Worm (Caenorhabditis elegans) whole organism, L1 larva: ENCODE results near the gene C09B8.8.

Experiments
- C04F5.9 ChIP-seq: sonication (generic microtip); optimal IDR thresholded peaks from 2 replicates; lab custom pipeline; 2016; ENCODE audit warnings: missing genetic modification characterization, missing compliant biosample characterization
- C16A3.4 ChIP-seq: fragments of 150-350 bp; optimal IDR thresholded peaks from 2 replicates; lab custom pipeline; 2014; ENCODE audit warnings: missing biosample characterization, missing genetic modification characterization
- C34B4.2 ChIP-seq: sonication (generic microtip); optimal IDR thresholded peaks from 2 replicates; lab custom pipeline; 2017; ENCODE audit warnings: mild to moderate bottlenecking, missing genetic modification characterization, missing compliant biosample characterization
- Y116A8C.19 ChIP-seq: sonication (generic microtip); optimal IDR thresholded peaks from 2 replicates; lab custom pipeline; 2016; ENCODE audit warnings: missing compliant biosample characterization, missing genetic modification characterization, borderline replicate concordance
- ama-1 ChIP-seq: fragments of 150-350 bp; optimal IDR thresholded peaks from 2 replicates; lab custom pipeline; 2014
- blmp-1 ChIP-seq: fragments of 150-350 bp; optimal IDR thresholded peaks from 2 replicates; lab custom pipeline; 2014; ENCODE audit warnings: missing biosample characterization, missing genetic modification characterization
- ceh-63 ChIP-seq: fragments of 200-800 bp; sonication (Bioruptor generic); optimal IDR thresholded peaks from 2 replicates; lab custom pipeline; 2018; ENCODE audit warnings: mild to moderate bottlenecking, missing genetic modification characterization, missing compliant biosample characterization
- ceh-8 ChIP-seq: fragments of 200-800 bp; sonication (Bioruptor generic); optimal IDR thresholded peaks from 2 replicates; lab custom pipeline; 2018; ENCODE audit warnings: mild to moderate bottlenecking, missing genetic modification characterization, moderate library complexity, missing compliant biosample characterization
- dpl-1 ChIP-seq, 3 experiments: fragments of 150-350 bp in 2 of 3; sonication (generic microtip) in 1 of 3; optimal IDR thresholded peaks; 2 replicates each; lab custom pipeline; 2014 to 2017; ENCODE audit warnings: missing biosample characterization in 3 of 3, missing genetic modification characterization in 3 of 3, missing genetic modification reagents in 3 of 3
- dsc-1 ChIP-seq: sonication (generic microtip); optimal IDR thresholded peaks from 2 replicates; lab custom pipeline; 2016; ENCODE audit warnings: mild to moderate bottlenecking, missing genetic modification characterization, missing compliant biosample characterization
- efl-1 ChIP-seq, 4 experiments: fragments of 150-350 bp; optimal IDR thresholded peaks in 3 of 4; peaks in 1 of 4; 1 replicate in 1 of 4; 2 replicates in 3 of 4; lab custom pipeline; 2014; ENCODE audit warnings: missing biosample characterization in 2 of 4, missing genetic modification characterization in 2 of 4, missing genetic modification reagents in 2 of 4
- elt-3 ChIP-seq, 6 experiments: fragments of 150-350 bp in 1 of 6; sonication (generic microtip); optimal IDR thresholded peaks; 2 replicates each; lab custom pipeline; 2017 to 2018; ENCODE audit warnings: missing biosample characterization in 6 of 6, missing genetic modification characterization in 6 of 6, inconsistent platforms in 1 of 6
- fkh-10 ChIP-seq: sonication (generic microtip); optimal IDR thresholded peaks from 2 replicates; lab custom pipeline; 2017; ENCODE audit warnings: missing biosample characterization, missing genetic modification reagents, missing genetic modification characterization
- fkh-4 ChIP-seq: sonication (generic microtip); optimal IDR thresholded peaks from 2 replicates; lab custom pipeline; 2016; ENCODE audit warnings: missing compliant biosample characterization, missing genetic modification characterization, borderline replicate concordance
- fos-1 ChIP-seq: fragments of 150-350 bp; optimal IDR thresholded peaks from 2 replicates; lab custom pipeline; 2014; ENCODE audit warnings: missing biosample characterization, missing genetic modification characterization
- hlh-17 ChIP-seq: fragments of 200-800 bp; sonication (Bioruptor generic); optimal IDR thresholded peaks from 2 replicates; lab custom pipeline; 2018; ENCODE audit warnings: missing genetic modification characterization, mild to moderate bottlenecking, missing compliant biosample characterization, moderate library complexity, borderline replicate concordance
- hlh-4 ChIP-seq: sonication (generic microtip); optimal IDR thresholded peaks from 2 replicates; lab custom pipeline; 2016; ENCODE audit warnings: mild to moderate bottlenecking, missing genetic modification characterization, missing compliant biosample characterization
- hpl-2 ChIP-seq: fragments of 150-350 bp; optimal IDR thresholded peaks from 2 replicates; lab custom pipeline; 2014; ENCODE audit warnings: missing biosample characterization, missing genetic modification reagents, missing genetic modification characterization
- lin-13 ChIP-seq: fragments of 150-350 bp; optimal IDR thresholded peaks from 2 replicates; lab custom pipeline; 2014; ENCODE audit warnings: missing biosample characterization, missing genetic modification reagents, missing genetic modification characterization
- lin-39 ChIP-seq: fragments of 150-350 bp; optimal IDR thresholded peaks from 2 replicates; lab custom pipeline; 2014; ENCODE audit warnings: missing biosample characterization, missing genetic modification reagents, missing genetic modification characterization
- mab-9 ChIP-seq: fragments of 200-800 bp; sonication (Bioruptor generic); IDR thresholded peaks from 2 replicates; pipeline ENCODE4 v1.3.6; 2022; ENCODE audit warnings: missing genetic modification reagents, missing genetic modification characterization, missing compliant biosample characterization
- nhr-11 ChIP-seq: fragments of 150-350 bp; optimal IDR thresholded peaks from 2 replicates; lab custom pipeline; 2014; ENCODE audit warnings: missing biosample characterization, missing genetic modification characterization
- nhr-12 ChIP-seq: sonication (generic microtip); optimal IDR thresholded peaks from 2 replicates; lab custom pipeline; 2017; ENCODE audit warnings: missing biosample characterization, missing genetic modification characterization
- nhr-20 ChIP-seq: sonication (generic microtip); optimal IDR thresholded peaks from 2 replicates; lab custom pipeline; 2016; ENCODE audit warnings: mild to moderate bottlenecking, missing genetic modification characterization, missing compliant biosample characterization
- nhr-28 ChIP-seq: fragments of 150-350 bp; optimal IDR thresholded peaks from 2 replicates; lab custom pipeline; 2014; ENCODE audit warnings: missing biosample characterization, missing genetic modification characterization
- nhr-47 ChIP-seq: sonication (generic microtip); optimal IDR thresholded peaks from 2 replicates; lab custom pipeline; 2016; ENCODE audit warnings: mild to moderate bottlenecking, missing genetic modification characterization, moderate library complexity, missing compliant biosample characterization
- nhr-77 ChIP-seq: fragments of 150-350 bp; optimal IDR thresholded peaks from 2 replicates; lab custom pipeline; 2014; ENCODE audit warnings: missing biosample characterization, missing genetic modification characterization
- nhr-90 ChIP-seq: sonication (generic microtip); optimal IDR thresholded peaks from 2 replicates; lab custom pipeline; 2016; ENCODE audit warnings: mild to moderate bottlenecking, missing genetic modification characterization, missing compliant biosample characterization; ENCODE audit not compliant: poor library complexity
- pqm-1 ChIP-seq: sonication (generic microtip); optimal IDR thresholded peaks from 3 replicates; lab custom pipeline; 2017; ENCODE audit warnings: missing biosample characterization, missing genetic modification characterization
- rnt-1 ChIP-seq: sonication (generic microtip); optimal IDR thresholded peaks from 2 replicates; lab custom pipeline; 2016; ENCODE audit warnings: mild to moderate bottlenecking, missing genetic modification characterization, moderate library complexity, missing compliant biosample characterization
- snu-23 ChIP-seq: sonication (generic microtip); optimal IDR thresholded peaks from 2 replicates; lab custom pipeline; 2016; ENCODE audit warnings: missing genetic modification characterization, missing compliant biosample characterization
- sox-4 ChIP-seq: sonication (generic microtip); optimal IDR thresholded peaks from 2 replicates; lab custom pipeline; 2016; ENCODE audit warnings: missing genetic modification characterization, missing compliant biosample characterization
- sup-37 ChIP-seq: fragments of 200-800 bp; sonication (Bioruptor generic); optimal IDR thresholded peaks from 2 replicates; lab custom pipeline; 2018; ENCODE audit warnings: mild to moderate bottlenecking, missing genetic modification characterization, missing compliant biosample characterization
- tlp-1 ChIP-seq: fragments of 150-350 bp; optimal IDR thresholded peaks from 2 replicates; lab custom pipeline; 2014; ENCODE audit warnings: missing biosample characterization, missing genetic modification characterization
- unc-30 ChIP-seq: sonication (generic microtip); optimal IDR thresholded peaks from 2 replicates; lab custom pipeline; 2017; ENCODE audit warnings: missing biosample characterization, missing genetic modification characterization
- unc-86 ChIP-seq: sonication (generic microtip); optimal IDR thresholded peaks from 2 replicates; lab custom pipeline; 2016; ENCODE audit warnings: missing genetic modification characterization, missing compliant biosample characterization
- zag-1 ChIP-seq: fragments of 150-350 bp; optimal IDR thresholded peaks from 2 replicates; lab custom pipeline; 2014; ENCODE audit warnings: missing biosample characterization, missing genetic modification characterization

Gene C09B8.8

ce11 chrX:5995613-5996206 lies 19.6 kb upstream of the C09B8.8 start, which contains the start of gene inx-3:
Gene inx-3, plus strand, starts transcription at chrX:5996156.
- TF ChIP-seq nhr-77 (tag; lab: Kevin White, UChicago), result no peak
- no peak for TF ChIP-seq efl-1 (optimal IDR thresholded peaks at IDR 0.05; lab: Kevin White, UChicago)
- no peak for TF ChIP-seq efl-1 (GFP tag; optimal IDR thresholded peaks at IDR 0.05 in 1 of 2; lab: Kevin White, UChicago)
- no peak for TF ChIP-seq pqm-1 (tag; lab: Kevin White, UChicago)
- no peak for TF ChIP-seq snu-23 (GFP tag; lab: Kevin White, UChicago)
- TF ChIP-seq nhr-47, result no peak
- TF ChIP-seq mab-9 (GFP tag; lab: Robert Waterston, UW), result no peak
- TF ChIP-seq sox-4 (tag; lab: Kevin White, UChicago), result no peak
- no peak for TF ChIP-seq dpl-1 (GFP tag; optimal IDR thresholded peaks at IDR 0.05; lab: Kevin White, UChicago)
- no peak for TF ChIP-seq rnt-1 (tag; lab: Kevin White, UChicago)
- TF ChIP-seq hpl-2 (GFP tag; lab: Kevin White, UChicago), result no peak
- no peak for TF ChIP-seq tlp-1 (tag; lab: Kevin White, UChicago)
- TF ChIP-seq nhr-11 (tag; lab: Kevin White, UChicago), result no peak

ce11 chrX:5999103-5999554 lies 16.2 kb upstream of the C09B8.8 start, which contains the start of gene F22F4.9:
Gene F22F4.9, minus strand, starts transcription at chrX:5999504.
- TF ChIP-seq ceh-63 (GFP tag; lab: Kevin White, UChicago) (no peak), Y116A8C.19 (no peak)

ce11 chrX:6001432-6001831 lies 13.9 kb upstream of the C09B8.8 start, which contains the start of gene F22F4.4:
Gene F22F4.4, minus strand, starts transcription at chrX:6001532.
- TF ChIP-seq nhr-20 (tag; lab: Kevin White, UChicago) (no peak), hlh-17 (no peak), sup-37 (no peak), hlh-4 (tag; lab: Kevin White, UChicago) (no peak), ceh-63 (GFP tag; lab: Kevin White, UChicago) (no peak), nhr-77 (tag; lab: Kevin White, UChicago) (no peak), unc-86 (tag; lab: Kevin White, UChicago) (no peak), tlp-1 (tag; lab: Kevin White, UChicago) (no peak), blmp-1 (tag; lab: Kevin White, UChicago) (no peak), nhr-28 (tag; lab: Kevin White, UChicago) (no peak), nhr-90 (tag; lab: Kevin White, UChicago) (no peak), nhr-12 (tag; lab: Kevin White, UChicago) (no peak), lin-39 (tag; lab: Kevin White, UChicago) (no peak), fkh-10 (GFP tag; lab: Kevin White, UChicago) (no peak)

ce11 chrX:6002479-6002878 lies 12.8 kb upstream of the C09B8.8 start:
- TF ChIP-seq dsc-1 (tag; lab: Kevin White, UChicago) (no peak), sup-37 (no peak), C16A3.4 (tag; lab: Kevin White, UChicago) (no peak), nhr-11 (tag; lab: Kevin White, UChicago) (no peak), elt-3 (tag; optimal IDR thresholded peaks at IDR 0.05; lab: Kevin White, UChicago) (no peak), lin-13 (no peak), C34B4.2 (tag; lab: Kevin White, UChicago) (no peak), efl-1 (optimal IDR thresholded peaks at IDR 0.05; lab: Kevin White, UChicago) (no peak), efl-1 (GFP tag; optimal IDR thresholded peaks at IDR 0.05 in 1 of 2; lab: Kevin White, UChicago) (no peak), unc-30 (no peak), fos-1 (no peak), C04F5.9 (tag; lab: Kevin White, UChicago) (no peak), fkh-4 (tag; lab: Kevin White, UChicago) (no peak), ceh-8 (GFP tag; lab: Kevin White, UChicago) (no peak), zag-1 (no peak), tlp-1 (tag; lab: Kevin White, UChicago) (no peak), ama-1 (no peak), mab-9 (GFP tag; lab: Robert Waterston, UW) (no peak)
